Worm (Caenorhabditis elegans) whole organism, mixed stage, embryonic: ENCODE results near the gene B0432.8.

Source experiments
- bed-3 ChIP-seq: fragments of 200-800 bp; sonication (Bioruptor generic); optimal IDR thresholded peaks from 3 replicates; lab custom pipeline; 2018; ENCODE audit warnings: mild to moderate bottlenecking, missing genetic modification characterization, moderate library complexity, missing compliant biosample characterization
- blmp-1 ChIP-seq: fragments of 150-350 bp; optimal IDR thresholded peaks from 2 replicates; lab custom pipeline; 2014; ENCODE audit warnings: missing biosample characterization, missing genetic modification characterization
- ceh-39 ChIP-seq: fragments of 150-350 bp; optimal IDR thresholded peaks from 2 replicates; lab custom pipeline; 2014; ENCODE audit warnings: missing biosample characterization, missing genetic modification characterization
- ceh-83 ChIP-seq: fragments of 200-800 bp; sonication (Bioruptor generic); optimal IDR thresholded peaks from 2 replicates; lab custom pipeline; 2018; ENCODE audit warnings: mild to moderate bottlenecking, missing genetic modification characterization, missing compliant biosample characterization
- cnd-1 ChIP-seq: fragments of 200-800 bp; sonication (Bioruptor generic); optimal IDR thresholded peaks from 2 replicates; lab custom pipeline; 2018; ENCODE audit warnings: mild to moderate bottlenecking, missing genetic modification characterization, missing compliant biosample characterization
- elt-3 ChIP-seq: fragments of 150-350 bp; optimal IDR thresholded peaks from 2 replicates; lab custom pipeline; 2014; ENCODE audit warnings: missing biosample characterization, missing genetic modification characterization
- lin-13 ChIP-seq: fragments of 150-350 bp; optimal IDR thresholded peaks from 2 replicates; lab custom pipeline; 2014; ENCODE audit warnings: missing biosample characterization, missing genetic modification characterization
- lin-32 ChIP-seq: fragments of 200-800 bp; sonication (Bioruptor generic); optimal IDR thresholded peaks from 2 replicates; lab custom pipeline; 2018; ENCODE audit warnings: mild to moderate bottlenecking, missing genetic modification characterization, missing compliant biosample characterization
- nhr-237 ChIP-seq: fragments of 150-350 bp; optimal IDR thresholded peaks from 2 replicates; lab custom pipeline; 2014; ENCODE audit warnings: missing biosample characterization, missing genetic modification characterization
- nhr-28 ChIP-seq: fragments of 150-350 bp; optimal IDR thresholded peaks from 2 replicates; lab custom pipeline; 2014; ENCODE audit warnings: missing biosample characterization, missing genetic modification characterization
- pha-4 ChIP-seq: fragments of 150-350 bp; optimal IDR thresholded peaks from 2 replicates; lab custom pipeline; 2018; ENCODE audit warnings: missing biosample characterization, missing genetic modification reagents, missing genetic modification characterization
- sptf-1 ChIP-seq: sonication (generic microtip); optimal IDR thresholded peaks from 2 replicates; lab custom pipeline; 2017; ENCODE audit warnings: mild to moderate bottlenecking, missing genetic modification characterization, moderate library complexity, missing compliant biosample characterization
- unc-39 ChIP-seq: fragments of 150-350 bp; optimal IDR thresholded peaks from 2 replicates; lab custom pipeline; 2014; ENCODE audit warnings: missing biosample characterization, missing genetic modification characterization

- TF ChIP-seq blmp-1: no peak
- no peak for TF ChIP-seq sptf-1 (tag; lab: Kevin White, UChicago)
- TF ChIP-seq ceh-39 (tag; lab: Kevin White, UChicago): no peak
- TF ChIP-seq pha-4 (tag; lab: Kevin White, UChicago): no peak
- no peak for TF ChIP-seq unc-39 (tag; lab: Kevin White, UChicago)
- TF ChIP-seq lin-13: no peak
- TF ChIP-seq lin-32 (GFP tag; lab: Kevin White, UChicago): no peak
- no peak for TF ChIP-seq bed-3
- no peak for TF ChIP-seq cnd-1 (tag; lab: Kevin White, UChicago)
- TF ChIP-seq nhr-28 (tag; lab: Kevin White, UChicago): no peak
- TF ChIP-seq elt-3 (tag; lab: Kevin White, UChicago): no peak
- TF ChIP-seq ceh-83: no peak
- no peak for TF ChIP-seq nhr-237 (tag; lab: Kevin White, UChicago)
Observed at ce11 chrII:263563-263962, 15.0 kb downstream of the B0432.8 start, which contains the start of gene scc-2.
